Worm (Caenorhabditis elegans): ENCODE measurements around the gene wht-6.
A peak's percentile ranks its signal among the peaks of the same experiment; 100 is the strongest.

wht-6 gene

ce11 chrIII:6442305-6443125 is 29.0 kb upstream of the wht-6 start, which contains the start of gene mel-32 (continued):
- TF ChIP-seq Y105C5A.15 (GFP tag; IDR thresholded peaks at IDR 0.05) (no peak), arid-1 (GFP tag; conservative IDR thresholded peaks at IDR 0.05) (no peak), duxl-1 (tag; optimal IDR thresholded peaks at IDR 0.05; ENCODE audit: poor library complexity) (no peak), mep-1 (tag; optimal IDR thresholded peaks at IDR 0.05) (peak; percentile 7), nhr-48 (tag; optimal IDR thresholded peaks at IDR 0.05) (no peak), F37D6.2 (tag; optimal IDR thresholded peaks at IDR 0.05) (no peak), daf-16 (GFP tag; optimal IDR thresholded peaks at IDR 0.05) (no peak), daf-16 (tag; optimal IDR thresholded peaks at IDR 0.05) (peak; percentile 74), skn-1 (tag; optimal IDR thresholded peaks at IDR 0.05) (no peak), tag-97 (GFP tag; IDR thresholded peaks at IDR 0.05) (no peak), nhr-237 (tag; optimal IDR thresholded peaks at IDR 0.05) (no peak), unc-62 (GFP tag; optimal IDR thresholded peaks at IDR 0.05 in 1 of 2) (no peak), unc-62 (tag; optimal IDR thresholded peaks at IDR 0.05) (no peak), sdz-12 (GFP tag; optimal IDR thresholded peaks at IDR 0.05) (no peak), F26F4.8 (GFP tag; conservative IDR thresholded peaks at IDR 0.05) (no peak), jun-1 (tag; optimal IDR thresholded peaks at IDR 0.05) (no peak), zfp-2 (tag; optimal IDR thresholded peaks at IDR 0.05) (no peak), nhr-102 (tag; optimal IDR thresholded peaks at IDR 0.05) (no peak), lin-39 (tag; optimal IDR thresholded peaks at IDR 0.05) (no peak), dve-1 (tag; optimal IDR thresholded peaks at IDR 0.05; ENCODE audit: insufficient read depth) (peak; percentile 76), set-16 (GFP tag; IDR thresholded peaks at IDR 0.05) (no peak)

DNA sequence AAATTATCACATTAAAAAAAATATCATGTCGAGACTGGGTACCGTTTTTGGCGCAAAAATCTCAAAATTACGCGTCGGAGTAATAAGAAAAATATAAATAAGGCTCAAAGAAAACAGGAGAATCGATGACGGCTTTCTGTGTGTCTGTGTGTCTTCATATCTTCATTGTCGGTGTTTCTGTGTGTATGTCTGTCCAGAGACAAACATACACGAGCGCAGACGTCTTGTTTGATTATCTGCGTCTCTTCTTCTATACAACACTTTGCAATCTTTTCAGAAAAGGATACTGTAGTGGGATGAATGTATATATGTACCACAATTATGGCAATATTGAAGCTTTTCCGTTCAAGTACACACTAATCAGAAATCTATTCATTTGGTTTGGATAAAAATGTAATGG is 27.2 kb upstream of the wht-6 start, which contains the start of gene C05D11.13:
TSS of gene C05D11.13 (minus strand) at position 252 of the 400 bp plus-strand sequence.
- peak; percentile 31 for TF ChIP-seq F10B5.3 (tag; optimal IDR thresholded peaks at IDR 0.05)
- peak; percentile 43 for TF ChIP-seq nhr-28 (tag; optimal IDR thresholded peaks at IDR 0.05)
- TF ChIP-seq dve-1 (tag; optimal IDR thresholded peaks at IDR 0.05; ENCODE audit: insufficient read depth), result peak; percentile 64
- TF ChIP-seq lsy-2 (tag; optimal IDR thresholded peaks at IDR 0.05), result peak in 1 of 2 experiments; percentile 86
- TF ChIP-seq daf-8 (GFP tag; IDR thresholded peaks at IDR 0.05), result no peak
- TF ChIP-seq hlh-11 (tag; optimal IDR thresholded peaks at IDR 0.05), result peak; percentile 49
- no peak for TF ChIP-seq egl-27 (tag; optimal IDR thresholded peaks at IDR 0.05)
- peak; percentile 56 for TF ChIP-seq hlh-30 (tag; optimal IDR thresholded peaks at IDR 0.05; ENCODE audit: insufficient read depth)
- TF ChIP-seq nhr-41 (GFP tag; IDR thresholded peaks at IDR 0.05), result no peak
- TF ChIP-seq zfp-3 (GFP tag; conservative IDR thresholded peaks at IDR 0.05), result no peak
- TF ChIP-seq mdt-29 (GFP tag; IDR thresholded peaks at IDR 0.05), result no peak
- peak in 1 of 2 experiments; percentile 32 for TF ChIP-seq daf-16 (GFP tag; optimal IDR thresholded peaks at IDR 0.05)
- TF ChIP-seq daf-16 (tag; optimal IDR thresholded peaks at IDR 0.05), result peak; percentile 45
- TF ChIP-seq ceh-28 (tag; optimal IDR thresholded peaks at IDR 0.05), result no peak
- TF ChIP-seq cey-2 (tag; optimal IDR thresholded peaks at IDR 0.05; ENCODE audit: borderline replicate concordance, insufficient read depth), result no peak
- peak; percentile 58 for TF ChIP-seq lin-38 (GFP tag; IDR thresholded peaks at IDR 0.05)
- TF ChIP-seq lin-1 (GFP tag; IDR thresholded peaks at IDR 0.05), result peak; percentile 27; the same call in 1 of the 2 replicates
- peak; percentile 12 for TF ChIP-seq dpl-1 (GFP tag; optimal IDR thresholded peaks at IDR 0.05)
- TF ChIP-seq unc-62 (GFP tag; optimal IDR thresholded peaks at IDR 0.05 in 1 of 2), result no peak
- TF ChIP-seq unc-62 (tag; optimal IDR thresholded peaks at IDR 0.05), result no peak
- 0 out of 2 replicates have a peak, but pooled peaks have one; percentile 33 for TF ChIP-seq Y105C5A.15 (GFP tag; IDR thresholded peaks at IDR 0.05)
- TF ChIP-seq T26A8.4 (GFP tag; IDR thresholded peaks at IDR 0.05), result peak; percentile 63; the same call in 1 of the 2 replicates
- no peak for TF ChIP-seq pha-4 (GFP tag; IDR thresholded peaks at IDR 0.05)
- peak; percentile 77 for TF ChIP-seq pha-4 (tag; optimal IDR thresholded peaks at IDR 0.05)
- no peak for TF ChIP-seq ZK337.2 (GFP tag; IDR thresholded peaks at IDR 0.05)
- no peak for TF ChIP-seq ceh-82 (tag; optimal IDR thresholded peaks at IDR 0.05)
- TF ChIP-seq mes-2 (tag; optimal IDR thresholded peaks at IDR 0.05; ENCODE audit: poor library complexity, severe bottlenecking), result peak; percentile 56
- no peak for TF ChIP-seq lin-15B (tag; optimal IDR thresholded peaks at IDR 0.05)
- no peak for TF ChIP-seq pqm-1 (tag; optimal IDR thresholded peaks at IDR 0.05)
- peak; percentile 34; the same call in 1 of the 2 replicates for TF ChIP-seq hmg-1.1 (GFP tag; IDR thresholded peaks at IDR 0.05)
- no peak for TF ChIP-seq nhr-48 (tag; optimal IDR thresholded peaks at IDR 0.05)
- TF ChIP-seq mdl-1 (tag; optimal IDR thresholded peaks at IDR 0.05), result peak; percentile 28 to 74
- TF ChIP-seq fkh-10 (GFP tag; optimal IDR thresholded peaks at IDR 0.05), result no peak
- TF ChIP-seq unc-39 (tag; optimal IDR thresholded peaks at IDR 0.05), result no peak

All from whole organism, L4 larva.